Fruit fly (Drosophila melanogaster) Kc167 (cell line): ENCODE measurements around the gene CG5938.

Source experiments
- h ChIP-seq: fragments of >200 bp; optimal IDR thresholded peaks from 3 replicates; lab custom pipeline; 2018; ENCODE audit warnings: missing external identifiers
- insv ChIP-seq: fragments of >200 bp; optimal IDR thresholded peaks from 3 replicates; lab custom pipeline; 2018; ENCODE audit warnings: missing external identifiers

DNA sequence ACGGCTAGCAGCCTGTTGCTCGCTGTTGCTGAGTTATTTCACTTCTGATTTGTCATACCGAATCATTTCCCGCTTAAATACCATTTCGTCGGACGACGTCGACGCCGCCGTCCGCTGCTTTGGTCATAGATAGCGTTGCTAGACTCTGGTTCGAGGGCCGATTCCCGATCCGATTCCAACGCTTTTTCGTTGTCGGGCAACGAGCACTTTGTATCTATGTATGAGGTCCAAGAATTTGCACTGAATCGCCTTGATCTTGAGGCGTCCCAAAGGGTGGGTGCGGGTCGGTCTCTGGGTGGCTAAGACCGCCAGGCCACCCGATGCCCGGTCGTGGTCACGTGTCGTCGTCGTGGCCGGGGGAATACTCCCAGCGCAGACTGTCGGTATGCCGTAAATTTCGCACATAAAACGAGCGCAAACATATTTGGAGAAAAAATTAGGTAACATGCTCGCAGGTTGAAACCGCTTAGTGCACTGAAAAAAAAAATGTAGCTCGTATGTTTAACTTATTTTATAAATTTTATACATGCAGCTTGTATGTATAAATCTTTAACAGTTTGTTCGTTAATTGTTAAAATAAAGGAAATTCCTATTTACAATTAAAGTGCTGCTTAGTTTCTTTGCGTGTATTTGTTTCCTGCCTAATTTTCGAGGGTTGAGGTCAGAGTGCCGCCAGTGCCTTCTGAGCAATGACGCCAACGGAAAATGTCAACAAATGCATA lies 17.7 kb downstream of the CG5938 start, which contains the start of gene CG3348:
- TF ChIP-seq h (no peak), insv (lab: Kevin White, UChicago) (no peak)
